Worm (Caenorhabditis elegans) whole organism, late embryonic: ENCODE measurements around the gene nlp-58.

ENCODE experiments used
- F13H6.1 ChIP-seq: sonication (generic microtip); optimal IDR thresholded peaks from 2 replicates; lab custom pipeline; 2016; ENCODE audit warnings: missing genetic modification characterization, missing compliant biosample characterization
- ama-1 ChIP-seq: fragments of 150-350 bp; optimal IDR thresholded peaks from 2 replicates; lab custom pipeline; 2014
- ceh-18 ChIP-seq: sonication (generic microtip); optimal IDR thresholded peaks from 2 replicates; lab custom pipeline; 2016; ENCODE audit warnings: missing genetic modification characterization, missing compliant biosample characterization
- ceh-24 ChIP-seq: sonication (generic microtip); optimal IDR thresholded peaks from 2 replicates; lab custom pipeline; 2016; ENCODE audit warnings: mild to moderate bottlenecking, missing genetic modification characterization, missing compliant biosample characterization
- ceh-9 ChIP-seq: sonication (generic microtip); optimal IDR thresholded peaks from 2 replicates; lab custom pipeline; 2016; ENCODE audit warnings: mild to moderate bottlenecking, missing genetic modification characterization, inconsistent platforms, missing compliant biosample characterization
- elt-4 ChIP-seq: sonication (generic microtip); optimal IDR thresholded peaks from 2 replicates; lab custom pipeline; 2016; ENCODE audit warnings: missing genetic modification characterization, missing compliant biosample characterization
- lin-11 ChIP-seq: fragments of 200-800 bp; sonication (Bioruptor generic); optimal IDR thresholded peaks from 2 replicates; lab custom pipeline; 2018; ENCODE audit warnings: mild to moderate bottlenecking, missing genetic modification characterization, missing compliant biosample characterization
- nfya-1 ChIP-seq: sonication (generic microtip); optimal IDR thresholded peaks from 2 replicates; lab custom pipeline; 2017; ENCODE audit warnings: missing genetic modification characterization, mild to moderate bottlenecking, missing compliant biosample characterization, antibody characterized with exemption, moderate library complexity
- odd-2 ChIP-seq: sonication (generic microtip); optimal IDR thresholded peaks from 2 replicates; lab custom pipeline; 2017; ENCODE audit warnings: antibody characterized with exemption, mild to moderate bottlenecking, missing genetic modification characterization, missing compliant biosample characterization
- pha-2 ChIP-seq: sonication (generic microtip); optimal IDR thresholded peaks from 2 replicates; lab custom pipeline; 2017; ENCODE audit warnings: mild to moderate bottlenecking, missing genetic modification characterization, missing compliant biosample characterization
- pha-4 ChIP-seq: fragments of 150-350 bp; optimal IDR thresholded peaks from 2 replicates; lab custom pipeline; 2018; ENCODE audit warnings: missing biosample characterization, missing genetic modification reagents, missing genetic modification characterization
- unc-55 ChIP-seq: sonication (generic microtip); optimal IDR thresholded peaks from 2 replicates; lab custom pipeline; 2017; ENCODE audit warnings: missing biosample characterization, missing genetic modification reagents, missing genetic modification characterization

DNA sequence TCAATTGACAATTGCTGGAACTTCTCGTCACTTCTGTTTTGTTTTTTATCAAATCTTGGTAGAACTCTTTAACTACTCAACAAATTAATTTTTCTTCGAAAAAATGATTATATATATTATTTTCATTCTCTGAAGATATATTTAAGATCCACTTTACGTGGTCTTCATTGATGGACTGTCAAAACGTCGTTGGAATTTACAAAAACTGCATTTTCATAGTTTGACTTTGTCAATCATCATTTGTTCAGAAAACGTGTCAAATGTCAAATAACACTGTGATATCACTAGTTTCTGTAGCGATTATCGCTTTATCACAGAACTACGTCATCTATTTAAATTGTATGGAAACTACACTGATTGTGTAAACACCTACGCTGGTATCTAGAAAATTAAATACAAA, 24.4 kb downstream of the nlp-58 start:
- TF ChIP-seq nfya-1 (tag; lab: Kevin White, UChicago) (no peak), pha-4 (tag; lab: Kevin White, UChicago) (no peak), odd-2 (tag; lab: Kevin White, UChicago) (no peak), pha-2 (tag; lab: Kevin White, UChicago) (no peak), ceh-18 (tag; lab: Kevin White, UChicago) (no peak), elt-4 (tag; lab: Kevin White, UChicago) (no peak), ceh-9 (tag; lab: Kevin White, UChicago) (no peak), lin-11 (tag; lab: Kevin White, UChicago) (no peak), F13H6.1 (tag; lab: Kevin White, UChicago) (no peak), unc-55 (GFP tag; lab: Kevin White, UChicago) (no peak), ama-1 (lab: Kevin White, UChicago) (no peak), ceh-24 (tag; lab: Kevin White, UChicago) (no peak)
